Worm (Caenorhabditis elegans) whole organism, midembryonic: Measurements from ENCODE around the gene F46C3.6.

Experiments used
- flt-1 ChIP-seq: fragments of 200-800 bp; sonication (Bioruptor generic); IDR thresholded peaks from 2 replicates; pipeline ENCODE4 v1.3.6; 2022; ENCODE audit warnings: missing genetic modification characterization, missing compliant biosample characterization
- med-1 ChIP-seq: sonication (generic microtip); optimal IDR thresholded peaks from 2 replicates; lab custom pipeline; 2017; ENCODE audit warnings: missing genetic modification characterization, mild to moderate bottlenecking, missing compliant biosample characterization, antibody characterized with exemption, missing genetic modification reagents; ENCODE audit not compliant: insufficient read depth
- ztf-29 ChIP-seq: fragments of 200-800 bp; sonication (Bioruptor generic); IDR thresholded peaks from 2 replicates; pipeline ENCODE4 v1.3.6; 2022; ENCODE audit warnings: missing genetic modification reagents, missing genetic modification characterization, missing compliant biosample characterization

DNA sequence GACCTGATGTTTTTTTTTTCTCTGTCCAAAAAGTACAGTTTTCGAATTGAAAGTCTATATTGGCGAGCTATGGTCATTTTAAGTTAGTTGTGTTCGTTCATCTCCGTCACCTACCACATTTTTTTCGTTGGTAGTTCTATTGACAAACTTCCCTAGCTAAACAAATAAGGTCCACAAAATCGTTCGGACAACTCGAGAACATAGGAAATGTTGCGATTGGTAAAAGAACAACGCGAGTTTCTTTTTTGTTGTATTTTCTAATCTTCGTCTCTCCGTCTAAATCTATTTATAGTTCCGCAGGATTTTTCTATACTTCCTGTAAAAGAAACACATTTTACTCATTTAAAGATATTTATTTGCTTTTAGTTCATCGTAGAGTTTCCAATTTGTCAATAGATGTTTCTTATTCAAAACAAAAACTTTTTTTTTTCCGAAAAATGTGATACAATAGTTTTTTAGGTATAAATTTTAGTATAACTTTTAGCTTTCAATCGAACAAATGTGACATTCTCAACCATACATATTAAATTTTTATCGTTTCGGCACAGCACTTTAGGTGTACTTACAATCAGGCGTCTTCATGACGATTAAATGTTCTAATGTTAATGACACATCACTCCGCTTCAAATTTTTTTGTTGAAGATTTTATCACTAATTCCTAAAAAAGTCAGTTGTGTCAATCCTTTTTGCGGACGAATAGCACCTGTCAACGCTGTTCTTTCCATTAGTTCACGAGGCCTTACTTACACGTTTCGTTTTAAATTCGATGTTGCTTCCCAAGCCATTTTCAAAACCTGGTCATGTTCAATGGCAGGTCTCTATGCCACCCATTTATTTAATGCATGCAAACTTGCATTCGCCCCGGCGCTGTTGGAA, 46.8 kb upstream of the F46C3.6 start:
- TF ChIP-seq flt-1, result no peak
- no peak for TF ChIP-seq ztf-29 (GFP tag; lab: Robert Waterston, UW)
- no peak for TF ChIP-seq med-1 (GFP tag; lab: Kevin White, UChicago)
